Fruit fly (Drosophila melanogaster): ENCODE results near the gene CG9121.

CG9121 gene

dm6 chr2L:4999389-5000032 is 51.4 kb downstream of the CG9121 start (continued):
- peak; percentile 67 for TF ChIP-seq lilli (GFP tag; optimal IDR thresholded peaks at IDR 0.05)
- TF ChIP-seq prd (optimal IDR thresholded peaks at IDR 0.05), result no peak
- TF ChIP-seq prd (GFP tag; IDR thresholded peaks at IDR 0.05), result peak; percentile 87
- no peak for TF ChIP-seq ato (GFP tag; IDR thresholded peaks at IDR 0.05; ENCODE audit: partially characterized antibody)
- TF ChIP-seq schlank (tag; optimal IDR thresholded peaks at IDR 0.05), result peak; percentile 52
- TF ChIP-seq CG11560 (tag; IDR thresholded peaks at IDR 0.05), result peak; percentile 60; the same call in 1 of the 3 replicates
- TF ChIP-seq CG9797 (GFP tag; optimal IDR thresholded peaks at IDR 0.05), result no peak
- peak; percentile 38; the same call in 1 of the 2 replicates for TF ChIP-seq sens-2 (GFP tag; IDR thresholded peaks at IDR 0.05)
- peak; percentile 40; the same call in 1 of the 3 replicates for TF ChIP-seq croc (GFP tag; conservative IDR thresholded peaks at IDR 0.05)
- peak; percentile 37; the same call in 2 of the 3 replicates for TF ChIP-seq gce (GFP tag; IDR thresholded peaks at IDR 0.05)
- no peak for TF ChIP-seq nau (GFP tag; optimal IDR thresholded peaks at IDR 0.05)
- no peak for TF ChIP-seq CG2116 (GFP tag; optimal IDR thresholded peaks at IDR 0.05)
- no peak for TF ChIP-seq NC2β (GFP tag; optimal IDR thresholded peaks at IDR 0.05)
- TF ChIP-seq Nf-YC (tag; optimal IDR thresholded peaks at IDR 0.05), result peak; percentile 1
- no peak for TF ChIP-seq CG3163 (GFP tag; optimal IDR thresholded peaks at IDR 0.05)
- peak; percentile 54 for TF ChIP-seq ATbp (GFP tag; optimal IDR thresholded peaks at IDR 0.05)
- peak; percentile 25 for TF ChIP-seq CG2202 (tag; optimal IDR thresholded peaks at IDR 0.05)
- no peak for TF ChIP-seq Dll (GFP tag; IDR thresholded peaks at IDR 0.05; ENCODE audit: partially characterized antibody)
- TF ChIP-seq nerfin-1 (tag; optimal IDR thresholded peaks at IDR 0.05), result peak; percentile 4
- TF ChIP-seq mirr (GFP tag; optimal IDR thresholded peaks at IDR 0.05), result peak; percentile 11
- peak; percentile 57; the same call in 1 of the 2 replicates for TF ChIP-seq CG3847 (GFP tag; IDR thresholded peaks at IDR 0.05)
- peak; percentile 78 for TF ChIP-seq sisA (GFP tag; IDR thresholded peaks at IDR 0.05)
- TF ChIP-seq ems (GFP tag; optimal IDR thresholded peaks at IDR 0.05), result peak; percentile 61
- peak; percentile 21 for TF ChIP-seq gro (GFP tag; optimal IDR thresholded peaks at IDR 0.05)
- peak; percentile 46 for TF ChIP-seq zfh2 (GFP tag; optimal IDR thresholded peaks at IDR 0.05)
- peak; percentile 76 for TF ChIP-seq CG11247 (GFP tag; IDR thresholded peaks at IDR 0.05)
- no peak for TF ChIP-seq cad (GFP tag; optimal IDR thresholded peaks at IDR 0.05)
- no peak for TF ChIP-seq D19A (tag; optimal IDR thresholded peaks at IDR 0.05)
- TF ChIP-seq CG30431 (GFP tag; optimal IDR thresholded peaks at IDR 0.05), result peak; percentile 70
- TF ChIP-seq CG8944 (GFP tag; optimal IDR thresholded peaks at IDR 0.05), result peak; percentile 43
- peak; percentile 45 for TF ChIP-seq onecut (GFP tag; IDR thresholded peaks at IDR 0.05)
- peak; percentile 4 for TF ChIP-seq Hey (tag; optimal IDR thresholded peaks at IDR 0.05)
- TF ChIP-seq Trl (optimal IDR thresholded peaks at IDR 0.05), result no peak
- TF ChIP-seq Trl (GFP tag; optimal IDR thresholded peaks at IDR 0.05), result peak; percentile 72
- no peak for TF ChIP-seq Opbp (GFP tag; IDR thresholded peaks at IDR 0.05; ENCODE audit: partially characterized antibody)
- TF ChIP-seq CG7786 (GFP tag; optimal IDR thresholded peaks at IDR 0.05), result peak; percentile 58
- TF ChIP-seq CG14965 (GFP tag; optimal IDR thresholded peaks at IDR 0.05; ENCODE audit: borderline replicate concordance), result no peak
- TF ChIP-seq CG12219 (GFP tag; optimal IDR thresholded peaks at IDR 0.05), result peak; percentile 58
- TF ChIP-seq Lim3 (GFP tag; IDR thresholded peaks at IDR 0.05), result no peak
- TF ChIP-seq org-1 (GFP tag; optimal IDR thresholded peaks at IDR 0.05), result peak; percentile 14
- TF ChIP-seq Ptx1 (GFP tag; IDR thresholded peaks at IDR 0.05), result peak; percentile 76
- TF ChIP-seq wor (GFP tag; IDR thresholded peaks at IDR 0.05), result peak; percentile 19; the same call in 1 of the 2 replicates
- peak; percentile 68 for TF ChIP-seq Taf1 (GFP tag; IDR thresholded peaks at IDR 0.05)
- no peak for TF ChIP-seq CG17802 (tag; optimal IDR thresholded peaks at IDR 0.05)
- TF ChIP-seq Fer2 (tag; optimal IDR thresholded peaks at IDR 0.05), result peak; percentile 40
- TF ChIP-seq tio (GFP tag; optimal IDR thresholded peaks at IDR 0.05), result peak; percentile 51
- TF ChIP-seq C15 (GFP tag; IDR thresholded peaks at IDR 0.05), result 0 out of 3 replicates have a peak, but pooled peaks have one; percentile 34
- peak; percentile 8 for TF ChIP-seq trh (GFP tag; optimal IDR thresholded peaks at IDR 0.05)
- TF ChIP-seq tap (tag; optimal IDR thresholded peaks at IDR 0.05), result peak; percentile 69
- 0 out of 2 replicates have a peak, but pooled peaks have one; percentile 47 for TF ChIP-seq klu (GFP tag; IDR thresholded peaks at IDR 0.05)
- peak; percentile 18 for TF ChIP-seq CG9876 (GFP tag; optimal IDR thresholded peaks at IDR 0.05)

All from whole organism, embryonic.